Worm (Caenorhabditis elegans) whole organism, L3 larva: ENCODE measurements around the gene F10B5.3.

ENCODE experiments used
- ZK546.5 ChIP-seq: sonication (generic microtip); optimal IDR thresholded peaks from 2 replicates; lab custom pipeline; 2017; ENCODE audit warnings: missing biosample characterization, missing genetic modification characterization
- ama-1 ChIP-seq: fragments of 150-350 bp; optimal IDR thresholded peaks from 2 replicates; lab custom pipeline; 2018
- egl-27 ChIP-seq: sonication (generic microtip); optimal IDR thresholded peaks from 4 replicates; lab custom pipeline; 2017; ENCODE audit warnings: missing biosample characterization, missing genetic modification reagents, missing genetic modification characterization
- elt-3 ChIP-seq, 3 experiments: fragments of 150-350 bp in 1 of 3; sonication (generic microtip) in 2 of 3; optimal IDR thresholded peaks; 2 replicates in 2 of 3; 4 replicates in 1 of 3; lab custom pipeline; 2014 to 2017; ENCODE audit warnings: missing biosample characterization in 3 of 3, missing genetic modification characterization in 3 of 3
- eor-1 ChIP-seq, 2 experiments: fragments of 150-350 bp; optimal IDR thresholded peaks; 2 replicates each; lab custom pipeline; 2014 to 2018; ENCODE audit warnings: missing biosample characterization in 2 of 2, missing genetic modification characterization in 2 of 2
- nfya-1 ChIP-seq: sonication (generic microtip); optimal IDR thresholded peaks from 2 replicates; lab custom pipeline; 2017; ENCODE audit warnings: missing genetic modification characterization, mild to moderate bottlenecking, missing compliant biosample characterization, antibody characterized with exemption, moderate library complexity; ENCODE audit not compliant: insufficient read depth
- nhr-11 ChIP-seq: fragments of 150-350 bp; optimal IDR thresholded peaks from 2 replicates; lab custom pipeline; 2014; ENCODE audit warnings: missing biosample characterization, missing genetic modification characterization
- nhr-237 ChIP-seq: fragments of 150-350 bp; optimal IDR thresholded peaks from 2 replicates; lab custom pipeline; 2014; ENCODE audit warnings: missing biosample characterization, missing genetic modification characterization
- nhr-25 ChIP-seq: sonication (generic microtip); optimal IDR thresholded peaks from 2 replicates; lab custom pipeline; 2017; ENCODE audit warnings: missing biosample characterization, missing genetic modification characterization
- pqm-1 ChIP-seq: fragments of 150-350 bp; optimal IDR thresholded peaks from 2 replicates; lab custom pipeline; 2017; ENCODE audit warnings: missing biosample characterization, missing genetic modification characterization, inconsistent platforms
- ztf-11 ChIP-seq: fragments of 150-350 bp; optimal IDR thresholded peaks from 2 replicates; lab custom pipeline; 2014; ENCODE audit warnings: missing biosample characterization, missing genetic modification characterization

DNA sequence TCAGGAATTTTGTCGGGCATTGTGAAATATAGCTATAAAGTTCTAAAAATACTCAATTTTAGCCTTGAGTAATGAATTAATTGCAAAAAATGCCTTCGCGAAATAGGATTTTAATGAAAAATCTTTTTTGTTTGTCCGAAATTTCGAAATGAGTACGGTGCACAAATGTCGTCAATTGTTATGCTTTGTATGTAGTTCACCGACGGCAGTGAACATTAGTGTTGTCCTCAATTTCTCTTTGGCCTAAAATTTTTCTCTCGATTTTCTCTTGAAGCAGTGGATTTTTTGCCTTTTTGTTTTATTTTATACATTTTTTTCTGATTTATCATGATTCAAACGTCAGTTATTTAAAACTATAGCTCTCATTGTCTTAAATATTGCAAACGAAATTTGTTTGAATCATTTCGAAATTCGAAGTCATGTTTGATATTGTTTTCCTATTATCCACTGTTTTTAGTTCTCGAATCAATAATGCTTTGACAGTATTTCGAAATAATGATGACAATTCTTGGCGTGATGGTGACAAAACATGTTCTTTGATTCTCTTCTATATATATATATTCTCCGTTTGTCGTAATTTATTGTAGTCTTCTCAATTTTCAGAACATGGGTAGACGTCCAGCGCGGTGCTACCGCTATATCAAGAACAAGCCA is 6.4 kb downstream of the F10B5.3 start, which contains the start of the genes ints-11 and rpl-10:
- TF ChIP-seq nfya-1 (tag; lab: Kevin White, UChicago) = peak; percentile 86
- TF ChIP-seq nhr-11 (tag; lab: Kevin White, UChicago) = no peak
- TF ChIP-seq ztf-11 (tag; lab: Kevin White, UChicago) = no peak
- no peak for TF ChIP-seq ZK546.5 (tag; lab: Kevin White, UChicago)
- TF ChIP-seq egl-27 (tag; lab: Kevin White, UChicago) = no peak
- TF ChIP-seq nhr-25 (tag; lab: Kevin White, UChicago) = peak; percentile 45
- TF ChIP-seq nhr-237 = no peak
- no peak for TF ChIP-seq pqm-1 (tag; lab: Kevin White, UChicago)
- TF ChIP-seq ama-1 = no peak
- TF ChIP-seq elt-3 (tag; optimal IDR thresholded peaks at IDR 0.05; lab: Kevin White, UChicago) = no peak
- no peak for TF ChIP-seq eor-1 (tag; optimal IDR thresholded peaks at IDR 0.05; lab: Kevin White, UChicago)
